Fruit fly (Drosophila melanogaster) whole organism, larva: Measurements from ENCODE around the gene Snx3.

Experiments
- noc ChIP-seq: fragments of 200-800 bp; sonication (Bioruptor generic); optimal IDR thresholded peaks from 3 replicates; lab custom pipeline; 2019; ENCODE audit warnings: missing biosample characterization, mild to moderate bottlenecking, missing genetic modification characterization, moderate library complexity

Gene Snx3

DNA sequence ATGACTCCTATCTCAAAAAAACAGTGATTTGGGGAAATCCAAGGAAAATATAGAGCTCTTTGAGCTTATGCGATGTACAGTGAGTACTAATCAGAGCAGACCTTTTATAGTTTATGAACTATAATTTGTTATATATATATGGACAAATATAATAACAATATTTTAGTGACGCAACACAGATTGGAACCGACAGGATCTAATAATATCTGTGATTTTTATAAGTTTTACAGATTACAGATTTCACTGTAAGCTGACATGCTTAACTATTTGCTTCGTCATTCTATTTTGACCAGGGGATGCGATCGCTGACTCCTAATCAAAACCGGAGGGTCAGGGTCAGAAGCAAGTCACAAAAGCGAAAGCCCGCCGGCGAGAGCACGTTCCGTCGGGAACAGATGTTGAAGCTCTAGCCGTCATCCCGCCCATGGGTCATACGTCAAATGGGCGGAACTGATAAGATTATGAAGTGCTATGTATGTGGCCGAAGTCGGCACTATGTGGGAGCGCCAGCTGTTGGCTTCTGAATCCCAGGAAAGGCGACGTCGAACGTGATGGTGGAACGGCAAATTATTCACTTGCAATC lies 46.3 kb downstream of the Snx3 start, which contains the start of gene Gnmt:
TSS of gene Gnmt (plus strand) at position 568 of the 583 bp plus-strand sequence.
- TF ChIP-seq noc (tag; lab: Kevin White, UChicago): peak; percentile 88

DNA sequence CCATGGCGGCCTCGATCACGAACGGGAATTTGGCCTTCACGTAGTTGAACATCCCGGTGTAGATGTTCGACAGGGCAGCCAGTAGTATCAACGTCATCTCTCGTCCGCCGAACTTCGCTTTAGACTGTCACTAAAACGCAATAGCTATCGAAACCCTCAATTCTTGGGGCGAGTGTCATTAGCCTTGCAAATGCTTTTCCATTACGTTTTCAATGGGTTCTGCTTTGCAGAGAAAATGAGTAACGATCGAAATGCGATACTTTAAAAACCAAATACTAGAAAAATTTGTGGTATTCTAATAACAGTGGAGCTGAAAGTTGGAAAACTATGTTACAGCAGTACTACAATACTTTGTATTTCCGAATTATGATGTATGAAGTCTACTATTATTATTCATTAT lies 48.3 kb downstream of the Snx3 start, which contains the start of gene CG43630:
TSS of gene CG43630 (minus strand) at position 101 of the 400 bp plus-strand sequence.
- TF ChIP-seq noc (tag; lab: Kevin White, UChicago): no peak

- no peak for TF ChIP-seq noc (tag; lab: Kevin White, UChicago)
These were observed 51.0 kb downstream of the Snx3 start, which contains the start of gene mbo for dm6 chr3R:12678850-12679249. Gene mbo (minus strand): TSS chr3R:12679052.
